Fruit fly (Drosophila melanogaster) whole organism, embryonic: ENCODE measurements around the gene ATPsynB.

Experiments
- Awh ChIP-seq: fragments of 200-800 bp; sonication (Bioruptor generic); IDR thresholded peaks from 2 replicates; pipeline ENCODE4, ENCODE4 v1.3.6; 2022; ENCODE audit warnings: missing biosample characterization, missing genetic modification characterization
- B-H2 ChIP-seq: fragments of 200-800 bp; sonication (Bioruptor generic); optimal IDR thresholded peaks from 2 replicates; lab custom pipeline; 2018; ENCODE audit warnings: missing biosample characterization, mild to moderate bottlenecking, missing genetic modification characterization
- CG10147 ChIP-seq: fragments of 200-800 bp; sonication (Bioruptor generic); optimal IDR thresholded peaks from 2 replicates; lab custom pipeline; 2019; ENCODE audit warnings: missing biosample characterization, mild to moderate bottlenecking, missing genetic modification characterization, moderate library complexity
- CG11247 ChIP-seq: fragments of 200-800 bp; sonication (Bioruptor generic); IDR thresholded peaks from 2 replicates; pipeline ENCODE4 v1.3.6; 2022; ENCODE audit warnings: missing biosample characterization, missing genetic modification characterization
- CG11696 ChIP-seq: fragments of 200-800 bp; sonication (Bioruptor generic); IDR thresholded peaks from 2 replicates; pipeline ENCODE4 v1.3.6; 2022; ENCODE audit warnings: missing biosample characterization, missing genetic modification characterization
- CG12155 ChIP-seq: fragments of 200-800 bp; sonication (Bioruptor generic); optimal IDR thresholded peaks from 3 replicates; lab custom pipeline; 2016; ENCODE audit warnings: missing biosample characterization, missing genetic modification characterization
- CG12299 ChIP-seq: fragments of 200-800 bp; sonication (Bioruptor generic); optimal IDR thresholded peaks from 2 replicates; lab custom pipeline; 2018; ENCODE audit warnings: missing biosample characterization, mild to moderate bottlenecking, missing genetic modification characterization
- CG12391 ChIP-seq: fragments of 200-800 bp; sonication (Bioruptor generic); optimal IDR thresholded peaks from 3 replicates; lab custom pipeline; 2018; ENCODE audit warnings: missing biosample characterization, mild to moderate bottlenecking, missing genetic modification characterization, moderate library complexity
- CG12769 ChIP-seq: fragments of 200-800 bp; sonication (Bioruptor generic); optimal IDR thresholded peaks from 2 replicates; lab custom pipeline; 2019; ENCODE audit warnings: missing biosample characterization, mild to moderate bottlenecking, missing genetic modification characterization, moderate library complexity
- CG13624 ChIP-seq: fragments of 200-800 bp; sonication (Bioruptor generic); optimal IDR thresholded peaks from 2 replicates; lab custom pipeline; 2016; ENCODE audit warnings: missing biosample characterization, missing genetic modification characterization
- CG14050 ChIP-seq: fragments of 200-800 bp; sonication (Bioruptor generic); IDR thresholded peaks from 3 replicates; pipeline ENCODE4 v1.3.6; 2022; ENCODE audit warnings: missing biosample characterization, missing genetic modification characterization
- CG17328 ChIP-seq: fragments of 200-800 bp; sonication (Bioruptor generic); IDR thresholded peaks from 2 replicates; pipeline ENCODE4 v1.3.6; 2022; ENCODE audit warnings: missing biosample characterization, missing genetic modification characterization
- CG30403 ChIP-seq: fragments of 200-800 bp; sonication (Bioruptor generic); optimal IDR thresholded peaks from 3 replicates; lab custom pipeline; 2016; ENCODE audit warnings: missing biosample characterization, missing genetic modification characterization
- CG31365 ChIP-seq: fragments of 200-800 bp; sonication (Bioruptor generic); optimal IDR thresholded peaks from 2 replicates; lab custom pipeline; 2018; ENCODE audit warnings: missing biosample characterization, mild to moderate bottlenecking, missing genetic modification characterization
- CG32532 ChIP-seq: fragments of 200-800 bp; sonication (Bioruptor generic); IDR thresholded peaks from 2 replicates; pipeline ENCODE4 v1.3.6; 2022; ENCODE audit warnings: missing biosample characterization, missing genetic modification characterization
- CG33557 ChIP-seq: fragments of 200-800 bp; sonication (Bioruptor generic); optimal IDR thresholded peaks from 2 replicates; lab custom pipeline; 2019; ENCODE audit warnings: missing biosample characterization, mild to moderate bottlenecking, missing genetic modification characterization, moderate library complexity
- CG34376 ChIP-seq: fragments of 200-800 bp; sonication (Bioruptor generic); optimal IDR thresholded peaks from 2 replicates; lab custom pipeline; 2018; ENCODE audit warnings: missing biosample characterization, mild to moderate bottlenecking, missing genetic modification characterization
- CG3838 ChIP-seq: fragments of 200-800 bp; sonication (Bioruptor generic); optimal IDR thresholded peaks from 3 replicates; lab custom pipeline; 2016; ENCODE audit warnings: missing biosample characterization, missing genetic modification characterization
- CG9876 ChIP-seq: fragments of 200-800 bp; sonication (Bioruptor generic); optimal IDR thresholded peaks from 2 replicates; lab custom pipeline; 2016; ENCODE audit warnings: missing biosample characterization, missing genetic modification characterization
- CTCF ChIP-seq: fragments of 200-800 bp; sonication (Bioruptor generic); optimal IDR thresholded peaks from 2 replicates; lab custom pipeline; 2017; ENCODE audit warnings: missing biosample characterization, mild to moderate bottlenecking, missing genetic modification characterization, moderate library complexity
- Chrac-16 ChIP-seq: fragments of 200-800 bp; sonication (Bioruptor generic); optimal IDR thresholded peaks from 3 replicates; lab custom pipeline; 2016; ENCODE audit warnings: missing biosample characterization, missing genetic modification characterization
- Dfd ChIP-seq, 2 experiments: fragments of >200 bp; optimal IDR thresholded peaks; 2 replicates each; lab custom pipeline; 2017; ENCODE audit warnings: missing biosample characterization in 2 of 2, missing genetic modification characterization in 2 of 2
- Dip2 ChIP-seq: fragments of 200-800 bp; sonication (Bioruptor generic); IDR thresholded peaks from 2 replicates; pipeline ENCODE4 v1.3.6; 2022; ENCODE audit warnings: missing biosample characterization, missing genetic modification characterization
- Dp ChIP-seq: fragments of 200-800 bp; sonication (Bioruptor generic); optimal IDR thresholded peaks from 2 replicates; lab custom pipeline; 2018; ENCODE audit warnings: missing biosample characterization, mild to moderate bottlenecking, missing genetic modification characterization, moderate library complexity
- Gsc ChIP-seq: fragments of 200-800 bp; sonication (Bioruptor generic); IDR thresholded peaks from 2 replicates; pipeline ENCODE4 v1.3.6; 2022; ENCODE audit warnings: missing biosample characterization, missing genetic modification characterization
- Gug ChIP-seq: fragments of 200-800 bp; sonication (Bioruptor generic); IDR thresholded peaks from 4 replicates; pipeline ENCODE4 v1.3.6; 2022; ENCODE audit warnings: missing biosample characterization, missing genetic modification characterization
- H2.0 ChIP-seq: fragments of 200-800 bp; sonication (Bioruptor generic); IDR thresholded peaks from 2 replicates; pipeline ENCODE4 v1.3.6; 2022; ENCODE audit warnings: missing biosample characterization, missing genetic modification characterization
- HLH4C ChIP-seq: fragments of 200-800 bp; sonication (Bioruptor generic); IDR thresholded peaks from 3 replicates; pipeline ENCODE4 v1.3.6; 2022; ENCODE audit warnings: missing biosample characterization, missing genetic modification characterization; ENCODE audit not compliant: partially characterized antibody
- Jarid2 ChIP-seq: fragments of 200-800 bp; sonication (Bioruptor generic); optimal IDR thresholded peaks from 3 replicates; lab custom pipeline; 2017; ENCODE audit warnings: mild to moderate bottlenecking, missing biosample characterization, missing genetic modification reagents, missing genetic modification characterization
- NC2β ChIP-seq: fragments of 200-800 bp; sonication (Bioruptor generic); optimal IDR thresholded peaks from 2 replicates; lab custom pipeline; 2016; ENCODE audit warnings: missing biosample characterization, missing genetic modification characterization
- NFAT ChIP-seq: fragments of 200-800 bp; sonication (Bioruptor generic); IDR thresholded peaks from 2 replicates; pipeline ENCODE4 v1.3.6; 2022; ENCODE audit warnings: missing biosample characterization, missing genetic modification characterization
- NK7.1 ChIP-seq: fragments of 200-800 bp; sonication (Bioruptor generic); optimal IDR thresholded peaks from 3 replicates; lab custom pipeline; 2016; ENCODE audit warnings: missing biosample characterization, missing genetic modification characterization
- Nf-YC ChIP-seq: fragments of 200-800 bp; optimal IDR thresholded peaks from 3 replicates; lab custom pipeline; 2019; ENCODE audit warnings: missing biosample characterization, mild to moderate bottlenecking, missing genetic modification characterization, moderate library complexity
- fd3F ChIP-seq: fragments of 200-800 bp; sonication (Bioruptor generic); optimal IDR thresholded peaks from 2 replicates; lab custom pipeline; 2018; ENCODE audit warnings: missing biosample characterization, mild to moderate bottlenecking, missing genetic modification characterization, moderate library complexity
- grn ChIP-seq: fragments of 200-800 bp; sonication (Bioruptor generic); optimal IDR thresholded peaks from 3 replicates; lab custom pipeline; 2017; ENCODE audit warnings: missing biosample characterization, missing genetic modification characterization
- hbn ChIP-seq: fragments of 200-800 bp; sonication (Bioruptor generic); IDR thresholded peaks from 2 replicates; pipeline ENCODE4 v1.3.6; 2022; ENCODE audit warnings: missing biosample characterization, missing genetic modification characterization; ENCODE audit not compliant: partially characterized antibody
- her ChIP-seq: fragments of 200-800 bp; sonication (Bioruptor generic); optimal IDR thresholded peaks from 2 replicates; lab custom pipeline; 2016; ENCODE audit warnings: missing biosample characterization, missing genetic modification characterization
- insv ChIP-seq, 2 experiments: fragments of 200-800 bp; sonication (Bioruptor generic); optimal IDR thresholded peaks; 3 replicates each; lab custom pipeline; 2016 to 2018; ENCODE audit warnings: missing biosample characterization in 2 of 2, missing genetic modification characterization in 2 of 2
- klu ChIP-seq: fragments of 200-800 bp; sonication (Bioruptor generic); IDR thresholded peaks from 2 replicates; pipeline ENCODE4 v1.3.6; 2022; ENCODE audit warnings: missing biosample characterization, missing genetic modification characterization
- lbe ChIP-seq: fragments of 200-800 bp; sonication (Bioruptor generic); optimal IDR thresholded peaks from 2 replicates; lab custom pipeline; 2016; ENCODE audit warnings: missing biosample characterization, mild to moderate bottlenecking, missing genetic modification characterization
- lmd ChIP-seq: fragments of 200-800 bp; sonication (Bioruptor generic); IDR thresholded peaks from 2 replicates; pipeline ENCODE4 v1.3.6; 2022; ENCODE audit warnings: missing biosample characterization, missing genetic modification characterization
- mirr ChIP-seq: fragments of 200-800 bp; sonication (Bioruptor generic); optimal IDR thresholded peaks from 3 replicates; lab custom pipeline; 2018; ENCODE audit warnings: missing biosample characterization, mild to moderate bottlenecking, missing genetic modification characterization
- nerfin-1 ChIP-seq: fragments of 200-800 bp; sonication (Bioruptor generic); optimal IDR thresholded peaks from 3 replicates; lab custom pipeline; 2019; ENCODE audit warnings: missing biosample characterization, mild to moderate bottlenecking, missing genetic modification characterization, moderate library complexity
- nerfin-2 ChIP-seq: fragments of 200-800 bp; sonication (Bioruptor generic); IDR thresholded peaks from 2 replicates; pipeline ENCODE4 v1.3.6; 2022; ENCODE audit warnings: missing biosample characterization, missing genetic modification characterization; ENCODE audit not compliant: partially characterized antibody
- odd ChIP-seq: fragments of 200-800 bp; sonication (Bioruptor generic); optimal IDR thresholded peaks from 2 replicates; lab custom pipeline; 2017; ENCODE audit warnings: missing biosample characterization, mild to moderate bottlenecking, missing genetic modification characterization
- otp ChIP-seq: fragments of 200-800 bp; sonication (Bioruptor generic); IDR thresholded peaks from 3 replicates; pipeline ENCODE4, ENCODE4 v1.3.6; 2022; ENCODE audit warnings: missing biosample characterization, missing genetic modification characterization
- pb ChIP-seq: fragments of 200-800 bp; sonication (Bioruptor generic); optimal IDR thresholded peaks from 3 replicates; lab custom pipeline; 2016; ENCODE audit warnings: missing biosample characterization, missing genetic modification characterization
- rib ChIP-seq: fragments of 200-800 bp; sonication (Bioruptor generic); IDR thresholded peaks from 2 replicates; pipeline ENCODE4 v1.3.6; 2022; ENCODE audit warnings: missing biosample characterization, missing genetic modification characterization
- sc ChIP-seq, 3 experiments: fragments of >200 bp in 2 of 3; fragments of 200-800 bp in 1 of 3; sonication (Bioruptor generic) in 1 of 3; optimal IDR thresholded peaks; 2 replicates in 2 of 3; 3 replicates in 1 of 3; lab custom pipeline; 2017; ENCODE audit warnings: mild to moderate bottlenecking in 1 of 3, missing biosample characterization in 1 of 3, missing genetic modification characterization in 1 of 3, missing genetic modification reagents in 1 of 3
- sima ChIP-seq: fragments of 200-800 bp; sonication (Bioruptor generic); optimal IDR thresholded peaks from 2 replicates; lab custom pipeline; 2016; ENCODE audit warnings: missing biosample characterization, missing genetic modification characterization
- trem ChIP-seq: fragments of 200-800 bp; optimal IDR thresholded peaks from 3 replicates; lab custom pipeline; 2019; ENCODE audit warnings: missing biosample characterization, mild to moderate bottlenecking, missing genetic modification characterization, moderate library complexity
- tup ChIP-seq: fragments of 200-800 bp; sonication (Bioruptor generic); optimal IDR thresholded peaks from 2 replicates; lab custom pipeline; 2016; ENCODE audit warnings: missing biosample characterization, mild to moderate bottlenecking, missing genetic modification characterization, moderate library complexity

The ATPsynB gene

DNA sequence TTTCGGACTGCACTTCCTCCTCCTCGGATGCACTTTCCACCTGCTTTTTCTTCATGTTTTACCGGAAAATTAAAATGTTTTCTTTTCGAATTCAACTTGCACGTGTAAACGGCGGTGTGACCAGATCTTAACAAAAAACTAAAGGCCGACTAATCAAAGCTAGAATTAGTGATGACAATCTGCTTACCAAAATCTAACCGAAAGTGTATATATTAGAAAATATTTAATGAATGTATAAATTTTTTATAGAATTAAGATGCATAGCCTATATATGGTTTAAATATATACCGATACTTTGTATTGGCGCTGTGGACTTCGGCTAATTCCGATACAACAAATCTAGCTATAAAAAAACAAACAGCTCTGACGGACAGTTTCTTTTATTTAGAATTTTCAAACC is 10.9 kb upstream of the ATPsynB start, which contains the start of the genes CG18178 and CG14174 (continued):
- TF ChIP-seq odd (GFP tag; lab: Kevin White, UChicago) = no peak
- TF ChIP-seq CG33557 = peak; percentile 73
- peak; percentile 89 for TF ChIP-seq CG12391 (tag; lab: Kevin White, UChicago)
- TF ChIP-seq otp (GFP tag; lab: Robert Waterston, UW) = no peak
- no peak for TF ChIP-seq Gsc (GFP tag; lab: Robert Waterston, UW)
- TF ChIP-seq Dp (GFP tag; lab: Kevin White, UChicago) = peak; percentile 23
- peak; percentile 54 for TF ChIP-seq CG12155 (GFP tag; lab: Kevin White, UChicago)
- no peak for TF ChIP-seq CG13624 (GFP tag; lab: Kevin White, UChicago)
- TF ChIP-seq Chrac-16 (GFP tag; lab: Kevin White, UChicago) = peak; percentile 67
- TF ChIP-seq CG3838 (GFP tag; lab: Kevin White, UChicago) = no peak
- TF ChIP-seq CG12769 (tag; lab: Kevin White, UChicago) = no peak
- no peak for TF ChIP-seq HLH4C
- peak; percentile 68 for TF ChIP-seq lmd (GFP tag; lab: Robert Waterston, UW)
- no peak for TF ChIP-seq CG11696 (GFP tag; lab: Robert Waterston, UW)
- peak; percentile 67 for TF ChIP-seq CG17328
- peak; percentile 51 for TF ChIP-seq lbe (GFP tag; lab: Kevin White, UChicago)
- peak; percentile 22; the same call in 1 of the 2 replicates for TF ChIP-seq hbn (GFP tag; lab: Robert Waterston, UW)
- peak; percentile 13; the same call in 1 of the 4 replicates for TF ChIP-seq Gug (GFP tag; lab: Robert Waterston, UW)
- peak; percentile 33; the same call in 1 of the 2 replicates for TF ChIP-seq H2.0
- TF ChIP-seq CG34376 = peak; percentile 32
- TF ChIP-seq pb (GFP tag; lab: Kevin White, UChicago) = no peak
- TF ChIP-seq CG9876 (GFP tag; lab: Kevin White, UChicago) = no peak
- no peak for TF ChIP-seq NFAT (GFP tag; lab: Robert Waterston, UW)
- TF ChIP-seq rib (GFP tag; lab: Robert Waterston, UW) = no peak
- TF ChIP-seq nerfin-1 = peak; percentile 74
- TF ChIP-seq fd3F (GFP tag; lab: Kevin White, UChicago) = peak; percentile 62
- TF ChIP-seq grn (GFP tag; lab: Kevin White, UChicago) = no peak
- TF ChIP-seq CTCF (GFP tag; lab: Kevin White, UChicago) = no peak
- TF ChIP-seq trem = peak; percentile 82
- TF ChIP-seq sima = no peak
- peak; percentile 80 for TF ChIP-seq CG10147
- no peak for TF ChIP-seq Dfd (GFP tag; optimal IDR thresholded peaks at IDR 0.05; lab: Kevin White, UChicago)
- no peak for TF ChIP-seq Jarid2
- 0 out of 3 replicates have a peak, but pooled peaks have one; percentile 37 for TF ChIP-seq CG14050 (GFP tag; lab: Robert Waterston, UW)
- no peak; the same call in 1 of the 2 replicates for TF ChIP-seq klu
- TF ChIP-seq mirr = no peak
- no peak for TF ChIP-seq NC2β (GFP tag; lab: Kevin White, UChicago)
- peak; percentile 67 for TF ChIP-seq CG32532 (GFP tag; lab: Robert Waterston, UW)
- peak in 1 of 2 experiments; percentile 28 for TF ChIP-seq insv (GFP tag; optimal IDR thresholded peaks at IDR 0.05; lab: Kevin White, UChicago)
- no peak for TF ChIP-seq nerfin-2 (GFP tag; lab: Robert Waterston, UW)
- TF ChIP-seq B-H2 = peak; percentile 85
- peak; percentile 60 for TF ChIP-seq CG30403 (GFP tag; lab: Kevin White, UChicago)
- no peak for TF ChIP-seq CG31365
- peak; percentile 82 for TF ChIP-seq Nf-YC (tag; lab: Kevin White, UChicago)
- no peak for TF ChIP-seq tup
- no peak for TF ChIP-seq Awh (GFP tag; lab: Robert Waterston, UW)
- no peak for TF ChIP-seq Dip2 (GFP tag; lab: Robert Waterston, UW)
- no peak for TF ChIP-seq CG12299
- no peak for TF ChIP-seq her (GFP tag; lab: Kevin White, UChicago)
- TF ChIP-seq CG11247 (GFP tag; lab: Robert Waterston, UW) = peak; percentile 61; the same call in 1 of the 2 replicates
- TF ChIP-seq sc (optimal IDR thresholded peaks at IDR 0.05; lab: Kevin White, UChicago) = no peak
- peak; percentile 35 for TF ChIP-seq sc (GFP tag; optimal IDR thresholded peaks at IDR 0.05; lab: Kevin White, UChicago)
- TF ChIP-seq NK7.1 (GFP tag; lab: Kevin White, UChicago) = no peak
